Fruit fly (Drosophila melanogaster): ENCODE measurements around the gene CG6497.

The CG6497 gene

DNA sequence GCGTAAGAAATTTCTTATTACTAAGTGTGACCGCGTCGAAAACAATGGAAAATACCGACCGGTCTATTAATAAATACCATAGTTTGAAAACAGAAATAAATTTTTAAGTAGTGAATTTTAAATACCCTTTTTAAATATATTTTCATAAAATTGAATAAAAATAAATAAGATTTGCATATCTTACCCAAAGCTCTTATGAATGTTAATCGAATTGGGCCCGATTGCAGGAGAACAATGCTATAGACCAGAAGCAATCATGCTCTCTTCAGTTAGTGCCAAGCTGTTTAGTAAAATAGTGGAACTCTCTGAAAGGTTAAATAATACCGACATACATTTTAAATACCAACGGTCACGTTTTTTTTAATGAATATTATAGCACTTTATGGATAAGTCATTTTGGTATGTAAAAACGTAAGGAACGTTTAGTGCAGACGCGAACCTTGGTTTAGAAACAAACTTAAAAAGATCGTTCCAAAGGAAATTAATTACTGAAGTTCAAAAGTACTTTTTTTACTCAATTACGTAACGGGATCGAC, 11.6 kb downstream of the CG6497 start, which contains the start of gene Afg3l2:
Gene Afg3l2 (minus strand): TSS at position 51 of the 536 bp plus-strand sequence.
- TF ChIP-seq CG7045 (GFP tag; optimal IDR thresholded peaks at IDR 0.05): peak; percentile 11
- TF ChIP-seq CG12768 (GFP tag; optimal IDR thresholded peaks at IDR 0.05): peak; percentile 6
- peak; percentile 6 for TF ChIP-seq toe (GFP tag; optimal IDR thresholded peaks at IDR 0.05)
- TF ChIP-seq kay (GFP tag; ENCODE audit: borderline replicate concordance): no peak
- TF ChIP-seq Crg-1 (GFP tag; optimal IDR thresholded peaks at IDR 0.05): no peak
- peak; percentile 23 for TF ChIP-seq CG5204 (GFP tag; optimal IDR thresholded peaks at IDR 0.05)
- TF ChIP-seq cnc (optimal IDR thresholded peaks at IDR 0.05): no peak
- TF ChIP-seq tj (GFP tag; optimal IDR thresholded peaks at IDR 0.05): no peak
- TF ChIP-seq bab1 (GFP tag; optimal IDR thresholded peaks at IDR 0.05): peak; percentile 44
- peak; percentile 42 for TF ChIP-seq CG7101 (tag; optimal IDR thresholded peaks at IDR 0.05)
- TF ChIP-seq cic (GFP tag; optimal IDR thresholded peaks at IDR 0.05): no peak
- no peak for TF ChIP-seq ovo (GFP tag; optimal IDR thresholded peaks at IDR 0.05)
- no peak for TF ChIP-seq Clk (GFP tag; optimal IDR thresholded peaks at IDR 0.05)
- peak; percentile 7 for TF ChIP-seq Mnt (GFP tag; optimal IDR thresholded peaks at IDR 0.05)
- peak; percentile 56 for TF ChIP-seq CG14711 (tag; optimal IDR thresholded peaks at IDR 0.05)

DNA sequence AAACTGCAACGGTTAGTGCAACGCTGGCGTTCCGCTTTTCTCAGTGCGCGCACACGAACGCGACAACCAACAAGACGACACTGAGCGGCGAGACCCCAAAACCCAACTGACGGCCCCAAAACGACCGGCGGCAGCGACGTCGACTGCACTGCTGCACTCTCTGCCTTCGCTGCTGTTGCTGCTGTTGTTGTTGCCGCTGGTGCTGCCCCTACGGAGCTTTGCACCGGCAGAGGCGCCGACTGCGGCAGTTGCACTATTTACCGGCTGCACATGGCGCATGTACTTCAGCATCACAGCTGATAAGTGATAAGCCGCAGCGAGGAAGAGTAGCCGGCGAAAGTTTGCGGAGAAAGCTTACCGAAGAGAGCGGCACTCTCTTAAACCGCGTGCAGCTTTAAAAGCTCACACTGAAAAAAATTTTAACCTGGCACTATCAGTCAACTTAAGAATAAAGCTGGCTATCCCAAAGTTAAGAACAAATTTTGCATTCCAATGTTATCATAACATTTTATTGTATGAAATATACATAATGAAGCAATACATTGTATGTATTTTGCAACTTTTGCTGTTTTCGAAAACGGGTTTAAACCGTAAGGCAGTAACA, 15.5 kb downstream of the CG6497 start, which contains the start of gene Rbp6:
Gene Rbp6 (minus strand): TSS at position 84 of the 604 bp plus-strand sequence.
- TF ChIP-seq tj (GFP tag; optimal IDR thresholded peaks at IDR 0.05) (peak; percentile 35), CG7101 (tag; optimal IDR thresholded peaks at IDR 0.05) (peak; percentile 8), CG12768 (GFP tag; optimal IDR thresholded peaks at IDR 0.05) (peak; percentile 37), cic (GFP tag; optimal IDR thresholded peaks at IDR 0.05) (peak; percentile 57), toe (GFP tag; optimal IDR thresholded peaks at IDR 0.05) (no peak), Mnt (GFP tag; optimal IDR thresholded peaks at IDR 0.05) (peak; percentile 90)

dm6 chr3L:17237003-17237402, 16.7 kb downstream of the CG6497 start:
- TF ChIP-seq CG1620 (GFP tag; optimal IDR thresholded peaks at IDR 0.05) (no peak), ovo (GFP tag; optimal IDR thresholded peaks at IDR 0.05) (peak; percentile 1)

DNA sequence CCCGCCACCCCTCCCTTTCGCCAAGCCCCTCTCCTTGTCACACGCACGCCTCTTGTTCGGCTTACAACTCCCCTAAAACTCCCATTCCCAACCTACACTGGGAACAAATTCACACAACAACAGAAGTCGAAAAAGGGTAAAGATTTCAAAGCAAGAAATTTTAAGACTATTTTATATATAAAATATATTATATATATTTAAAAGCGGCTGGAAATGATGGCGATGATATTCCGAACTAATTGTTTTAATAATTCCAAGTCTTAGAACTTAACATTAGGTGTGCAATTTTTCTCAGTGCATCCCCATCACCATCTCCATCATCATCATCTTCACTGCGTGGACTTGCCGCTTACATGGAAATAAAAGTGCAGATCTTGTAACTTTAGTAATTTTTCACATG, 27.4 kb downstream of the CG6497 start:
- TF ChIP-seq CG33017 (tag; optimal IDR thresholded peaks at IDR 0.05): no peak
- TF ChIP-seq Mnt (GFP tag; optimal IDR thresholded peaks at IDR 0.05): no peak
- TF ChIP-seq CG7045 (GFP tag; optimal IDR thresholded peaks at IDR 0.05): no peak

dm6 chr3L:17219299-17219698, 34.4 kb downstream of the CG6497 start:
- TF ChIP-seq CG33017 (tag; optimal IDR thresholded peaks at IDR 0.05): no peak
- no peak for TF ChIP-seq CG1620 (GFP tag; optimal IDR thresholded peaks at IDR 0.05)
- no peak for TF ChIP-seq CG12768 (GFP tag; optimal IDR thresholded peaks at IDR 0.05)
- TF ChIP-seq CG7101 (tag; optimal IDR thresholded peaks at IDR 0.05): no peak
- TF ChIP-seq toe (GFP tag; optimal IDR thresholded peaks at IDR 0.05): no peak
- no peak for TF ChIP-seq Clk (GFP tag; optimal IDR thresholded peaks at IDR 0.05)
- TF ChIP-seq ovo (GFP tag; optimal IDR thresholded peaks at IDR 0.05): no peak
- TF ChIP-seq cic (GFP tag; optimal IDR thresholded peaks at IDR 0.05): no peak
- no peak for TF ChIP-seq CG5204 (GFP tag; optimal IDR thresholded peaks at IDR 0.05)
- TF ChIP-seq pad (GFP tag; optimal IDR thresholded peaks at IDR 0.05): no peak
- no peak for TF ChIP-seq kay (GFP tag; ENCODE audit: borderline replicate concordance)
- TF ChIP-seq Mnt (GFP tag; optimal IDR thresholded peaks at IDR 0.05): no peak
- no peak for TF ChIP-seq cnc (optimal IDR thresholded peaks at IDR 0.05)

DNA sequence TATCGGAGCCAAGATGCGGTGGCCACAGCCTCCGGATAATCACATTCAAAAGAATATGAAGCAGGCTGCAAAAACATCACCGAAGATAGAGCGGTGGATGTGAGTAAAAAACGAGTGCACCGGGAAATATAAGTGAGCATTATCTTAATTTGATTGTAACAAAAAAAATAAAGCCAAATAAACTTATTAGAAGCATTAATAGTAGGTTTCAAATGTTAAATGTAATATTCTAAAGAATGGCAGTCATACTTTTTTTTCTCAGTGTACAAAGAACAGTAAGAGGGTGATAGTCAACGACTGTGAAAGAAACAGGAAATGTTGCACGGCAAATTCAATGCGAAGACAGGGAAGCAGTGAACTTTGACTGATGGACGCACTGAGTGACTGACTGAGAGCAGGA, 37.5 kb downstream of the CG6497 start:
- TF ChIP-seq tj (GFP tag; optimal IDR thresholded peaks at IDR 0.05) (no peak), CG5204 (GFP tag; optimal IDR thresholded peaks at IDR 0.05) (no peak), CG11617 (GFP tag; optimal IDR thresholded peaks at IDR 0.05) (no peak), kay (GFP tag; ENCODE audit: borderline replicate concordance) (no peak), cnc (optimal IDR thresholded peaks at IDR 0.05) (no peak), Crg-1 (GFP tag; optimal IDR thresholded peaks at IDR 0.05) (no peak), CG14711 (tag; optimal IDR thresholded peaks at IDR 0.05) (no peak), CG7101 (tag; optimal IDR thresholded peaks at IDR 0.05) (no peak), ovo (GFP tag; optimal IDR thresholded peaks at IDR 0.05) (no peak)

DNA sequence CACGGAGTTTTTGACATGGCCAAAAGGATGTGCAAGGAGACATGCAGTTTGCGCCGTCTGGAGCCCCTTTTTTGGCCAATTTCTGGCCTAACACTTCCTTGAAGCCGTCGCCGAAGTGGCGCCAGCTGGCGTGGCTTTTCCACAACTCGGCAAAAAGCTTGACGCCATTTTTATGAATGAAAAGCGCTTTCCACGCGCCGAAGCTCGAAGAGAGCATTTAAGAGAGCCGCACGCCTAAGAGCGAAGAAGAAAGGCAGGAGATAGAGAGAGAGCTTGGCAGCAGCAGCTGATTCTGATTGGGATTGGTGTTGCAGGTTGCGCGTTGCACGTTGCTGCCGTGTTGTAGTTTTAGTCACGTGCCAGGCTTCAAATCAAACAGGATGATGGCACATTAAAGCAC, 42.2 kb downstream of the CG6497 start:
- no peak for TF ChIP-seq CG1620 (GFP tag; optimal IDR thresholded peaks at IDR 0.05)
- no peak for TF ChIP-seq tj (GFP tag; optimal IDR thresholded peaks at IDR 0.05)
- TF ChIP-seq cic (GFP tag; optimal IDR thresholded peaks at IDR 0.05): peak; percentile 64

DNA sequence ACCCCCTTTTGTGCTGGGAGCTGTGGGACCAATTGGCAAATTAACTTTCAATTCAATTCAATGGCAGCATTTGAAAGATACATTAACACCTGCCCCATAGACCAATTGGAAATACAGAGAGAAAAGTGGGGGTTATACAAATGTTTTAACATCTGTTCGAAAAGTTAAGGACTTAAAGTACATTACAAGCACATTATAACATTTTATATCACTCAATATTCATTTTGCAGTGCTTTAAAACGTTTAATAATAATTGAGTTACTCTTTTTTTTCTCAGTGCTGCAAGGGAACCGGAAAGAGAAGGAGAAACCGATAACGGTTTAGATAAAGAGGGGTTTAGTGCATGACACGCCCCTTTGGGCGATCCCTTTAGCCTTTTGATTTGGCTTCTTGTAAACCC, 44.3 kb downstream of the CG6497 start:
- TF ChIP-seq Mnt (GFP tag; optimal IDR thresholded peaks at IDR 0.05) (no peak), Hr96 (GFP tag; optimal IDR thresholded peaks at IDR 0.05) (no peak), CG12768 (GFP tag; optimal IDR thresholded peaks at IDR 0.05) (no peak), CG1620 (GFP tag; optimal IDR thresholded peaks at IDR 0.05) (no peak), cic (GFP tag; optimal IDR thresholded peaks at IDR 0.05) (no peak), kay (GFP tag; ENCODE audit: borderline replicate concordance) (no peak), bab1 (GFP tag; optimal IDR thresholded peaks at IDR 0.05) (no peak), CG7101 (tag; optimal IDR thresholded peaks at IDR 0.05) (no peak), Clk (GFP tag; optimal IDR thresholded peaks at IDR 0.05) (no peak), CG7045 (GFP tag; optimal IDR thresholded peaks at IDR 0.05) (no peak), pad (GFP tag; optimal IDR thresholded peaks at IDR 0.05) (no peak), CG5204 (GFP tag; optimal IDR thresholded peaks at IDR 0.05) (no peak), toe (GFP tag; optimal IDR thresholded peaks at IDR 0.05) (no peak), cnc (optimal IDR thresholded peaks at IDR 0.05) (no peak), CG14711 (tag; optimal IDR thresholded peaks at IDR 0.05) (no peak), Crg-1 (GFP tag; optimal IDR thresholded peaks at IDR 0.05) (no peak)

Data from whole organism, adult.